Fruit fly (Drosophila melanogaster): ENCODE measurements around the gene CG17192.

The CG17192 gene

dm6 chr3R:26988412-26988981, 29.6 kb downstream of the CG17192 start, which contains the start of gene CG31075 (continued):
- TF ChIP-seq aop (GFP tag; IDR thresholded peaks at IDR 0.05) (no peak), CG12942 (GFP tag; optimal IDR thresholded peaks at IDR 0.05) (no peak), CG16863 (GFP tag; optimal IDR thresholded peaks at IDR 0.05) (no peak), CG17385 (GFP tag; optimal IDR thresholded peaks at IDR 0.05) (no peak), CG11504 (tag; optimal IDR thresholded peaks at IDR 0.05) (peak; percentile 70), CG1024 (GFP tag; IDR thresholded peaks at IDR 0.05) (peak; percentile 41; the same call in 1 of the 2 replicates), Xbp1 (GFP tag; optimal IDR thresholded peaks at IDR 0.05) (peak; percentile 18), CG8388 (GFP tag; optimal IDR thresholded peaks at IDR 0.05) (no peak), ttk (GFP tag; IDR thresholded peaks at IDR 0.05) (peak; percentile 36; the same call in 1 of the 2 replicates), CG7556 (GFP tag; optimal IDR thresholded peaks at IDR 0.05) (peak; percentile 57), tgo (GFP tag; IDR thresholded peaks at IDR 0.05) (peak; percentile 59), CG2875 (GFP tag; optimal IDR thresholded peaks at IDR 0.05) (no peak), CG18619 (GFP tag; optimal IDR thresholded peaks at IDR 0.05) (peak; percentile 28), Drgx (GFP tag; IDR thresholded peaks at IDR 0.05) (peak; percentile 90), CG7963 (GFP tag; IDR thresholded peaks at IDR 0.05; ENCODE audit: partially characterized antibody) (no peak), unc-4 (GFP tag; IDR thresholded peaks at IDR 0.05; ENCODE audit: partially characterized antibody) (no peak), Fer2 (tag; optimal IDR thresholded peaks at IDR 0.05) (no peak), CG9215 (GFP tag; IDR thresholded peaks at IDR 0.05) (peak; percentile 55), E2f2 (GFP tag; IDR thresholded peaks at IDR 0.05) (peak; percentile 43; the same call in 1 of the 2 replicates), gro (GFP tag; optimal IDR thresholded peaks at IDR 0.05) (no peak), Blimp-1 (GFP tag; optimal IDR thresholded peaks at IDR 0.05) (peak; percentile 26), CG4360 (GFP tag; IDR thresholded peaks at IDR 0.05) (no peak), CG12391 (tag; optimal IDR thresholded peaks at IDR 0.05) (peak; percentile 41), unpg (GFP tag; optimal IDR thresholded peaks at IDR 0.05) (peak; percentile 52), nerfin-1 (tag; optimal IDR thresholded peaks at IDR 0.05) (no peak), Awh (GFP tag; IDR thresholded peaks at IDR 0.05) (peak; percentile 50; the same call in 1 of the 2 replicates), CG8089 (GFP tag; optimal IDR thresholded peaks at IDR 0.05) (no peak), prd (optimal IDR thresholded peaks at IDR 0.05) (no peak), prd (GFP tag; IDR thresholded peaks at IDR 0.05) (peak; percentile 26; the same call in 1 of the 3 replicates), NFAT (GFP tag; IDR thresholded peaks at IDR 0.05) (peak; percentile 39; the same call in 1 of the 2 replicates), wdn (GFP tag; IDR thresholded peaks at IDR 0.05) (peak; percentile 54), CG10274 (GFP tag; optimal IDR thresholded peaks at IDR 0.05) (peak; percentile 97), dpn (GFP tag; optimal IDR thresholded peaks at IDR 0.05) (peak in 1 of 2 experiments; percentile 30), CG10147 (GFP tag; optimal IDR thresholded peaks at IDR 0.05) (peak; percentile 63), E2f1 (GFP tag; IDR thresholded peaks at IDR 0.05) (no peak), HmgD (GFP tag; optimal IDR thresholded peaks at IDR 0.05) (no peak), bab2 (GFP tag; optimal IDR thresholded peaks at IDR 0.05) (no peak), CG30403 (GFP tag; optimal IDR thresholded peaks at IDR 0.05) (peak; percentile 63), B-H2 (GFP tag; optimal IDR thresholded peaks at IDR 0.05) (peak; percentile 37), CG1602 (GFP tag; optimal IDR thresholded peaks at IDR 0.05) (no peak), CG2120 (GFP tag; optimal IDR thresholded peaks at IDR 0.05) (peak; percentile 65), bbx (GFP tag; IDR thresholded peaks at IDR 0.05; ENCODE audit: partially characterized antibody) (no peak), Jarid2 (GFP tag; optimal IDR thresholded peaks at IDR 0.05) (peak; percentile 25), seq (GFP tag; IDR thresholded peaks at IDR 0.05) (peak; percentile 53), tup (GFP tag; optimal IDR thresholded peaks at IDR 0.05) (no peak), CG6689 (GFP tag; IDR thresholded peaks at IDR 0.05) (peak; percentile 30; the same call in 1 of the 2 replicates), corto (GFP tag; optimal IDR thresholded peaks at IDR 0.05) (peak; percentile 81), esg (GFP tag; conservative IDR thresholded peaks at IDR 0.05) (peak; percentile 29; the same call in 1 of the 2 replicates), dysf (GFP tag; IDR thresholded peaks at IDR 0.05) (peak; percentile 83), HmgZ (tag; optimal IDR thresholded peaks at IDR 0.05) (peak; percentile 22)
